Fruit fly (Drosophila melanogaster): Measurements from ENCODE around the gene CG10877.

DNA sequence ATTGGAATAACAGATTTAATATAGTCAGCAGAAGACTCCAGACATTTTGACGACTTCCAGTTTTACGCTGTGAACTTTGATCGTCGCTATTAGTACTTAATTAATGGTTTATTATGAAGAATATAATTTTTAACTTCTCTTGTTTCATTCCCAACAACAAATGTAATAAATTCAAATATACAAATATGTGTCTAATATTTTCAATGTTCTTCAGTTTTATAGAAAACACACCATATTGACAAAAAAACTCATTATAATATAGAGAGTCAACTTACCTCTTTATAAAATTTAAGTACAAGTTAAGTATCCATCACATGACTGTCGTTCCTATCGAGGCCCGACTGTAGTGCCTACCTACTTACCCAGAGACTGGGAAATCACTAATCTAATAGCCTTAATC is 9.5 kb upstream of the CG10877 start:
- TF ChIP-seq CG9948 (tag; optimal IDR thresholded peaks at IDR 0.05) = no peak
- TF ChIP-seq CG8301 (tag; optimal IDR thresholded peaks at IDR 0.05) = no peak
- TF ChIP-seq CG13204 (GFP tag; optimal IDR thresholded peaks at IDR 0.05) = no peak
- no peak for TF ChIP-seq Snoo (tag; optimal IDR thresholded peaks at IDR 0.05)
- no peak for TF ChIP-seq CG32121 (GFP tag; IDR thresholded peaks at IDR 0.05)
- TF ChIP-seq CG8159 (tag; optimal IDR thresholded peaks at IDR 0.05) = no peak
- TF ChIP-seq rn (GFP tag; IDR thresholded peaks at IDR 0.05) = no peak
- no peak for TF ChIP-seq fd96Ca (GFP tag; IDR thresholded peaks at IDR 0.05)
- TF ChIP-seq D1 (tag; optimal IDR thresholded peaks at IDR 0.05) = no peak
- TF ChIP-seq CG10348 (GFP tag; IDR thresholded peaks at IDR 0.05) = no peak
- no peak for TF ChIP-seq CG34367 (tag; optimal IDR thresholded peaks at IDR 0.05)
